Worm (Caenorhabditis elegans): Measurements from ENCODE around the gene C17C3.6.

C17C3.6 gene

ce11 chrII:5574925-5575324 is 25.1 kb downstream of the C17C3.6 start (continued):
- TF ChIP-seq set-16 (GFP tag; IDR thresholded peaks at IDR 0.05) (no peak), D1046.2 (GFP tag; IDR thresholded peaks at IDR 0.05) (no peak), ZK337.2 (GFP tag; IDR thresholded peaks at IDR 0.05) (no peak), nhr-28 (tag; optimal IDR thresholded peaks at IDR 0.05) (no peak), daf-19 (GFP tag; conservative IDR thresholded peaks at IDR 0.05) (no peak), pqm-1 (tag; optimal IDR thresholded peaks at IDR 0.05) (no peak), nhr-11 (tag; optimal IDR thresholded peaks at IDR 0.05) (no peak)

- peak; percentile 4 for TF ChIP-seq gei-8 (GFP tag; optimal IDR thresholded peaks at IDR 0.05)
- no peak for TF ChIP-seq lin-13 (GFP tag; optimal IDR thresholded peaks at IDR 0.05)
- no peak for TF ChIP-seq zag-1 (tag; optimal IDR thresholded peaks at IDR 0.05)
- peak; percentile 65 for TF ChIP-seq dve-1 (tag; optimal IDR thresholded peaks at IDR 0.05; ENCODE audit: insufficient read depth)
- TF ChIP-seq fos-1 (tag; optimal IDR thresholded peaks at IDR 0.05): no peak
- TF ChIP-seq daf-16 (GFP tag; optimal IDR thresholded peaks at IDR 0.05): peak in 1 of 2 experiments; percentile 65
- TF ChIP-seq daf-16 (tag; optimal IDR thresholded peaks at IDR 0.05): peak; percentile 59
- TF ChIP-seq nhr-25 (tag; optimal IDR thresholded peaks at IDR 0.05; ENCODE audit: borderline replicate concordance, insufficient read depth): no peak
- TF ChIP-seq mdt-29 (GFP tag; IDR thresholded peaks at IDR 0.05): no peak
- peak; percentile 77 for TF ChIP-seq aha-1 (tag)
- TF ChIP-seq hlh-11 (tag; optimal IDR thresholded peaks at IDR 0.05): peak; percentile 46
- no peak for TF ChIP-seq unc-39 (tag; optimal IDR thresholded peaks at IDR 0.05)
- no peak for TF ChIP-seq nhr-237 (tag; optimal IDR thresholded peaks at IDR 0.05)
- TF ChIP-seq hif-1 (tag; optimal IDR thresholded peaks at IDR 0.05): peak in 1 of 2 experiments; percentile 6
- TF ChIP-seq attf-4 (tag; optimal IDR thresholded peaks at IDR 0.05): no peak
- TF ChIP-seq ceh-28 (tag; optimal IDR thresholded peaks at IDR 0.05): no peak
- TF ChIP-seq nhr-41 (GFP tag; IDR thresholded peaks at IDR 0.05): no peak
- no peak for TF ChIP-seq nhr-76 (tag; optimal IDR thresholded peaks at IDR 0.05)
- TF ChIP-seq T20F7.1 (GFP tag; optimal IDR thresholded peaks at IDR 0.05): peak; percentile 25
- 0 out of 2 replicates have a peak, but pooled peaks have one; percentile 64 for TF ChIP-seq F44E2.7 (GFP tag; IDR thresholded peaks at IDR 0.05)
- peak; percentile 32 for TF ChIP-seq mxl-3 (GFP tag; optimal IDR thresholded peaks at IDR 0.05)
- TF ChIP-seq F37D6.2 (tag; optimal IDR thresholded peaks at IDR 0.05): peak; percentile 17
- TF ChIP-seq ceh-62 (tag; optimal IDR thresholded peaks at IDR 0.05): no peak
- TF ChIP-seq dmd-8 (GFP tag; IDR thresholded peaks at IDR 0.05): 0 out of 2 replicates have a peak, but pooled peaks have one; percentile 71
- peak; percentile 83 for TF ChIP-seq Y105C5A.15 (GFP tag; IDR thresholded peaks at IDR 0.05)
- TF ChIP-seq sdz-12 (GFP tag; optimal IDR thresholded peaks at IDR 0.05): no peak
- TF ChIP-seq tra-1 (GFP tag; IDR thresholded peaks at IDR 0.05): peak; percentile 54; the same call in 1 of the 2 replicates
- 0 out of 2 replicates have a peak, but pooled peaks have one; percentile 53 for TF ChIP-seq D1046.2 (GFP tag; IDR thresholded peaks at IDR 0.05)
- TF ChIP-seq nhr-11 (tag; optimal IDR thresholded peaks at IDR 0.05): no peak
- peak; percentile 59 for TF ChIP-seq dmd-6 (GFP tag; IDR thresholded peaks at IDR 0.05)
- TF ChIP-seq ceh-44 (GFP tag; IDR thresholded peaks at IDR 0.05): 0 out of 2 replicates have a peak, but pooled peaks have one; percentile 26
- no peak; the same call in 1 of the 2 replicates for TF ChIP-seq lin-38 (GFP tag; IDR thresholded peaks at IDR 0.05)
- TF ChIP-seq vab-7 (GFP tag; IDR thresholded peaks at IDR 0.05): peak; percentile 67; the same call in 1 of the 2 replicates
- TF ChIP-seq dmd-9 (GFP tag; IDR thresholded peaks at IDR 0.05): peak; percentile 56
- peak; percentile 63; the same call in 1 of the 2 replicates for TF ChIP-seq ctbp-1 (GFP tag; IDR thresholded peaks at IDR 0.05)
- TF ChIP-seq Y48G9A.11 (GFP tag; IDR thresholded peaks at IDR 0.05): no peak
- peak; percentile 23 for TF ChIP-seq zip-2 (tag; optimal IDR thresholded peaks at IDR 0.05)
- no peak for TF ChIP-seq jun-1 (tag; optimal IDR thresholded peaks at IDR 0.05)
- TF ChIP-seq duxl-1 (tag; optimal IDR thresholded peaks at IDR 0.05; ENCODE audit: poor library complexity): peak; percentile 41
- TF ChIP-seq daf-19 (GFP tag; conservative IDR thresholded peaks at IDR 0.05): peak; percentile 84
- no peak for TF ChIP-seq Y75B8A.6 (GFP tag; IDR thresholded peaks at IDR 0.05)
- peak; percentile 51 for TF ChIP-seq unc-130 (GFP tag; optimal IDR thresholded peaks at IDR 0.05)
- TF ChIP-seq saeg-2 (GFP tag; IDR thresholded peaks at IDR 0.05): no peak
- no peak for TF ChIP-seq F49E8.2 (tag; optimal IDR thresholded peaks at IDR 0.05; ENCODE audit: borderline replicate concordance)
- TF ChIP-seq php-3 (GFP tag; IDR thresholded peaks at IDR 0.05): peak; percentile 57; the same call in 1 of the 2 replicates
Measured at ce11 chrII:5577060-5577459, 27.2 kb downstream of the C17C3.6 start.

Measured in whole organism, L4 larva.